Worm (Caenorhabditis elegans): ENCODE data around the gene asp-4.

Gene asp-4

ce11 chrX:13221357-13221756, at the start of gene asp-4:
Gene asp-4 (minus strand): TSS chrX:13221462.
- no peak for TF ChIP-seq lsy-2 (tag; optimal IDR thresholded peaks at IDR 0.05)
- peak; percentile 14 for TF ChIP-seq nhr-2 (tag; optimal IDR thresholded peaks at IDR 0.05)
- TF ChIP-seq snpc-4 (tag; optimal IDR thresholded peaks at IDR 0.05) = no peak
- TF ChIP-seq mab-5 (tag; optimal IDR thresholded peaks at IDR 0.05) = no peak
- TF ChIP-seq flh-1 (GFP tag; optimal IDR thresholded peaks at IDR 0.05) = no peak
- TF ChIP-seq nhr-76 (tag; optimal IDR thresholded peaks at IDR 0.05) = no peak
- no peak for TF ChIP-seq nhr-12 (tag; optimal IDR thresholded peaks at IDR 0.05)
- no peak for TF ChIP-seq ham-2 (GFP tag; optimal IDR thresholded peaks at IDR 0.05)
- TF ChIP-seq cnd-1 (tag; optimal IDR thresholded peaks at IDR 0.05) = peak; percentile 84
- TF ChIP-seq ztf-11 (tag; optimal IDR thresholded peaks at IDR 0.05) = no peak
- TF ChIP-seq mep-1 (tag; optimal IDR thresholded peaks at IDR 0.05) = peak; percentile 37
- TF ChIP-seq hlh-1 (tag; optimal IDR thresholded peaks at IDR 0.05) = peak; percentile 51
- no peak for TF ChIP-seq ceh-83 (GFP tag; optimal IDR thresholded peaks at IDR 0.05)
- TF ChIP-seq lin-32 (GFP tag; optimal IDR thresholded peaks at IDR 0.05) = peak; percentile 80
- no peak for TF ChIP-seq elt-1 (tag; optimal IDR thresholded peaks at IDR 0.05; ENCODE audit: borderline replicate concordance, insufficient read depth)
- TF ChIP-seq zip-8 (tag; optimal IDR thresholded peaks at IDR 0.05) = no peak
- TF ChIP-seq blmp-1 (tag; optimal IDR thresholded peaks at IDR 0.05) = no peak
- TF ChIP-seq unc-62 (GFP tag; optimal IDR thresholded peaks at IDR 0.05) = no peak
- TF ChIP-seq unc-39 (tag; optimal IDR thresholded peaks at IDR 0.05) = no peak
- no peak for TF ChIP-seq nhr-237 (tag; optimal IDR thresholded peaks at IDR 0.05)
- TF ChIP-seq tbx-8 (GFP tag; optimal IDR thresholded peaks at IDR 0.05) = no peak
- no peak for TF ChIP-seq elt-3 (tag; optimal IDR thresholded peaks at IDR 0.05)
- TF ChIP-seq pha-4 (tag; optimal IDR thresholded peaks at IDR 0.05) = no peak
- TF ChIP-seq mls-2 (tag; optimal IDR thresholded peaks at IDR 0.05) = no peak
- no peak for TF ChIP-seq nhr-28 (tag; optimal IDR thresholded peaks at IDR 0.05)
- no peak for TF ChIP-seq M03D4.4 (tag; optimal IDR thresholded peaks at IDR 0.05)
- TF ChIP-seq ceh-39 (tag; optimal IDR thresholded peaks at IDR 0.05) = no peak

- no peak for TF ChIP-seq nhr-76 (tag; optimal IDR thresholded peaks at IDR 0.05)
- TF ChIP-seq lin-32 (GFP tag; optimal IDR thresholded peaks at IDR 0.05) = no peak
- TF ChIP-seq lin-13 (tag; optimal IDR thresholded peaks at IDR 0.05) = no peak
Measured at ce11 chrX:13269586-13269985, 48.3 kb upstream of the asp-4 start, which contains the start of gene cyp-14A2. Gene cyp-14A2 (minus strand): TSS chrX:13269686.

ce11 chrX:13267230-13267629, 46.0 kb upstream of the asp-4 start, which contains the start of gene cyp-14A1:
Gene cyp-14A1 (minus strand): TSS chrX:13267355.
- TF ChIP-seq blmp-1 (tag; optimal IDR thresholded peaks at IDR 0.05) (no peak), snpc-4 (tag; optimal IDR thresholded peaks at IDR 0.05) (no peak), elt-3 (tag; optimal IDR thresholded peaks at IDR 0.05) (no peak), lin-32 (GFP tag; optimal IDR thresholded peaks at IDR 0.05) (no peak), mls-2 (tag; optimal IDR thresholded peaks at IDR 0.05) (no peak), nhr-76 (tag; optimal IDR thresholded peaks at IDR 0.05) (no peak), ces-1 (GFP tag; optimal IDR thresholded peaks at IDR 0.05) (no peak), mab-5 (tag; optimal IDR thresholded peaks at IDR 0.05) (no peak), bed-3 (GFP tag; optimal IDR thresholded peaks at IDR 0.05) (no peak), ceh-43 (GFP tag; optimal IDR thresholded peaks at IDR 0.05) (no peak), unc-39 (tag; optimal IDR thresholded peaks at IDR 0.05) (no peak), pha-4 (tag; optimal IDR thresholded peaks at IDR 0.05) (no peak), ceh-83 (GFP tag; optimal IDR thresholded peaks at IDR 0.05) (no peak), sptf-1 (tag; optimal IDR thresholded peaks at IDR 0.05) (no peak), nhr-2 (tag; optimal IDR thresholded peaks at IDR 0.05) (no peak), lin-13 (tag; optimal IDR thresholded peaks at IDR 0.05) (no peak), ztf-11 (tag; optimal IDR thresholded peaks at IDR 0.05) (no peak)

- no peak for TF ChIP-seq nhr-76 (tag; optimal IDR thresholded peaks at IDR 0.05)
- no peak for TF ChIP-seq sptf-1 (tag; optimal IDR thresholded peaks at IDR 0.05)
- TF ChIP-seq nhr-2 (tag; optimal IDR thresholded peaks at IDR 0.05) = no peak
- peak; percentile 42 for TF ChIP-seq mep-1 (tag; optimal IDR thresholded peaks at IDR 0.05)
- TF ChIP-seq ceh-39 (tag; optimal IDR thresholded peaks at IDR 0.05) = no peak
- TF ChIP-seq ceh-83 (GFP tag; optimal IDR thresholded peaks at IDR 0.05) = peak; percentile 73
- TF ChIP-seq lsy-2 (tag; optimal IDR thresholded peaks at IDR 0.05) = peak; percentile 22
- TF ChIP-seq hlh-1 (tag; optimal IDR thresholded peaks at IDR 0.05) = no peak
- TF ChIP-seq unc-39 (tag; optimal IDR thresholded peaks at IDR 0.05) = no peak
- no peak for TF ChIP-seq M03D4.4 (tag; optimal IDR thresholded peaks at IDR 0.05)
- TF ChIP-seq elt-1 (tag; optimal IDR thresholded peaks at IDR 0.05; ENCODE audit: borderline replicate concordance, insufficient read depth) = no peak
- TF ChIP-seq cnd-1 (tag; optimal IDR thresholded peaks at IDR 0.05) = peak; percentile 66
- peak; percentile 66 for TF ChIP-seq unc-120 (tag; optimal IDR thresholded peaks at IDR 0.05; ENCODE audit: poor library complexity, severe bottlenecking)
- TF ChIP-seq ces-1 (GFP tag; optimal IDR thresholded peaks at IDR 0.05) = no peak
- TF ChIP-seq pha-4 (tag; optimal IDR thresholded peaks at IDR 0.05) = no peak
- peak; percentile 86 for TF ChIP-seq drap-1 (GFP tag; optimal IDR thresholded peaks at IDR 0.05)
- no peak for TF ChIP-seq blmp-1 (tag; optimal IDR thresholded peaks at IDR 0.05)
- peak; percentile 89 for TF ChIP-seq mls-2 (tag; optimal IDR thresholded peaks at IDR 0.05)
- peak; percentile 43 for TF ChIP-seq nhr-237 (tag; optimal IDR thresholded peaks at IDR 0.05)
- TF ChIP-seq ham-2 (GFP tag; optimal IDR thresholded peaks at IDR 0.05) = peak; percentile 72
- TF ChIP-seq flh-1 (GFP tag; optimal IDR thresholded peaks at IDR 0.05) = peak; percentile 16
- TF ChIP-seq bed-3 (GFP tag; optimal IDR thresholded peaks at IDR 0.05) = peak; percentile 64
- TF ChIP-seq sem-2 (GFP tag; optimal IDR thresholded peaks at IDR 0.05) = peak; percentile 56
- TF ChIP-seq ceh-43 (GFP tag; optimal IDR thresholded peaks at IDR 0.05) = peak; percentile 66
- no peak for TF ChIP-seq nhr-28 (tag; optimal IDR thresholded peaks at IDR 0.05)
- peak; percentile 80 for TF ChIP-seq lin-32 (GFP tag; optimal IDR thresholded peaks at IDR 0.05)
Measured at ce11 chrX:13264550-13264949, 43.3 kb upstream of the asp-4 start.
